Fruit fly (Drosophila melanogaster) whole organism, prepupa: Measurements from ENCODE around the gene ppk26.

Experiments
- eg ChIP-seq: fragments of 200-800 bp; sonication (Bioruptor generic); IDR thresholded peaks from 3 replicates; pipeline ENCODE4 v1.3.6; 2022; ENCODE audit warnings: missing biosample characterization, missing genetic modification characterization
- salr ChIP-seq, 2 experiments: fragments of 200-800 bp; sonication (Bioruptor generic); optimal IDR thresholded peaks; 3 replicates each; lab custom pipeline; 2016 to 2018; ENCODE audit warnings: missing biosample characterization in 2 of 2, missing genetic modification characterization in 2 of 2, mild to moderate bottlenecking in 1 of 2

dm6 chr3L:7439305-7439704, 16.6 kb upstream of the ppk26 start, which contains the start of gene sphinx1:
- TF ChIP-seq eg (no peak), salr (GFP tag; optimal IDR thresholded peaks at IDR 0.05; lab: Kevin White, UChicago) (no peak)
